Worm (Caenorhabditis elegans) whole organism, L4 larva: ENCODE data around the gene C54C6.5.

Experiments used
- ceh-82 ChIP-seq: sonication (generic microtip); optimal IDR thresholded peaks from 2 replicates; lab custom pipeline; 2017; ENCODE audit warnings: missing biosample characterization, missing genetic modification characterization
- dve-1 ChIP-seq: sonication (generic microtip); optimal IDR thresholded peaks from 2 replicates; lab custom pipeline; 2017; ENCODE audit warnings: antibody characterized with exemption, mild to moderate bottlenecking, missing genetic modification characterization, missing compliant biosample characterization; ENCODE audit not compliant: insufficient read depth
- hif-1 ChIP-seq, 2 experiments: sonication (generic microtip); optimal IDR thresholded peaks; 2 replicates each; lab custom pipeline; 2016 to 2017; ENCODE audit warnings: missing compliant biosample characterization in 2 of 2, missing genetic modification characterization in 2 of 2, missing genetic modification reagents in 2 of 2, missing genotype in 2 of 2, mild to moderate bottlenecking in 1 of 2
- jun-1 ChIP-seq: fragments of 150-350 bp; optimal IDR thresholded peaks from 2 replicates; lab custom pipeline; 2014; ENCODE audit warnings: missing biosample characterization, missing genetic modification reagents, missing genetic modification characterization
- nhr-111 ChIP-seq: fragments of 200-800 bp; sonication (Bioruptor generic); optimal IDR thresholded peaks from 2 replicates; lab custom pipeline; 2018; ENCODE audit warnings: mild to moderate bottlenecking, missing genetic modification characterization, missing compliant biosample characterization
- nhr-237 ChIP-seq: sonication (generic microtip); optimal IDR thresholded peaks from 2 replicates; lab custom pipeline; 2017; ENCODE audit warnings: missing biosample characterization, missing genetic modification characterization
- nhr-76 ChIP-seq: fragments of 150-350 bp; optimal IDR thresholded peaks from 2 replicates; lab custom pipeline; 2014; ENCODE audit warnings: missing biosample characterization, missing genetic modification characterization
- nhr-77 ChIP-seq: fragments of 150-350 bp; optimal IDR thresholded peaks from 2 replicates; lab custom pipeline; 2014; ENCODE audit warnings: missing biosample characterization, missing genetic modification characterization
- snpc-1.2 ChIP-seq: fragments of 200-800 bp; sonication (Bioruptor generic); IDR thresholded peaks from 2 replicates; pipeline ENCODE4 v1.3.6; 2022; ENCODE audit warnings: missing genetic modification reagents, missing genetic modification characterization, missing compliant biosample characterization
- snpc-4 ChIP-seq: fragments of 150-350 bp; optimal IDR thresholded peaks from 2 replicates; lab custom pipeline; 2014; ENCODE audit warnings: missing biosample characterization, missing genetic modification characterization
- unc-39 ChIP-seq: sonication (generic microtip); optimal IDR thresholded peaks from 2 replicates; lab custom pipeline; 2017; ENCODE audit warnings: missing biosample characterization, missing genetic modification characterization
- zag-1 ChIP-seq: fragments of 150-350 bp; optimal IDR thresholded peaks from 2 replicates; lab custom pipeline; 2014; ENCODE audit warnings: missing biosample characterization, missing genetic modification characterization

- TF ChIP-seq nhr-237 (tag; lab: Kevin White, UChicago) (no peak), hif-1 (tag; optimal IDR thresholded peaks at IDR 0.05; lab: Kevin White, UChicago) (no peak), nhr-77 (tag; lab: Kevin White, UChicago) (no peak), snpc-4 (no peak), zag-1 (tag; lab: Kevin White, UChicago) (no peak), dve-1 (tag; lab: Kevin White, UChicago) (no peak), snpc-1.2 (GFP tag; lab: Robert Waterston, UW) (no peak), jun-1 (tag; lab: Kevin White, UChicago) (no peak), unc-39 (tag; lab: Kevin White, UChicago) (no peak), nhr-76 (tag; lab: Kevin White, UChicago) (no peak), ceh-82 (no peak), nhr-111 (GFP tag; lab: Kevin White, UChicago) (no peak)
These were observed 6.6 kb downstream of the C54C6.5 start for ce11 chrIII:3543071-3543470.
